Fruit fly (Drosophila melanogaster): Measurements from ENCODE around the gene Ada1-2.

- TF ChIP-seq CTCF (optimal IDR thresholded peaks at IDR 0.05) (no peak), CG8478 (optimal IDR thresholded peaks at IDR 0.05) (no peak)
These were observed 32.8 kb downstream of the Ada1-2 start for dm6 chr2L:12025505-12025904.
